Fruit fly (Drosophila melanogaster) whole organism, embryonic: Measurements from ENCODE around the gene fmt.

Experiments used
- ATbp ChIP-seq: fragments of 200-800 bp; sonication (Bioruptor generic); optimal IDR thresholded peaks from 2 replicates; lab custom pipeline; 2017; ENCODE audit warnings: missing biosample characterization, mild to moderate bottlenecking, missing genetic modification characterization, missing genetic modification reagents
- Adf1 ChIP-seq: fragments of 200-800 bp; sonication (Bioruptor generic); IDR thresholded peaks from 2 replicates; pipeline ENCODE4 v1.3.6; 2022; ENCODE audit warnings: missing biosample characterization, missing genetic modification characterization
- BtbVII ChIP-seq: fragments of 200-800 bp; sonication (Bioruptor generic); optimal IDR thresholded peaks from 3 replicates; lab custom pipeline; 2017; ENCODE audit warnings: missing biosample characterization, mild to moderate bottlenecking, missing genetic modification characterization
- CG10267 ChIP-seq: fragments of 200-800 bp; sonication (Bioruptor generic); optimal IDR thresholded peaks from 2 replicates; lab custom pipeline; 2018; ENCODE audit warnings: missing biosample characterization, mild to moderate bottlenecking, missing genetic modification characterization, moderate library complexity
- CG10654 ChIP-seq: fragments of 200-800 bp; sonication (Bioruptor generic); optimal IDR thresholded peaks from 2 replicates; lab custom pipeline; 2016; ENCODE audit warnings: missing biosample characterization, missing genetic modification characterization
- CG10959 ChIP-seq: fragments of 200-800 bp; sonication (Bioruptor generic); IDR thresholded peaks from 2 replicates; pipeline ENCODE4 v1.3.6; 2022; ENCODE audit warnings: missing biosample characterization, missing genetic modification characterization
- CG11398 ChIP-seq: fragments of 200-800 bp; sonication (Bioruptor generic); optimal IDR thresholded peaks from 2 replicates; lab custom pipeline; 2016; ENCODE audit warnings: missing biosample characterization, missing genetic modification characterization
- CG11560 ChIP-seq: fragments of 200-800 bp; sonication (Bioruptor generic); IDR thresholded peaks from 3 replicates; pipeline ENCODE4 v1.3.6; 2022; ENCODE audit warnings: missing biosample characterization, missing genetic modification characterization
- CG11695 ChIP-seq: fragments of 200-800 bp; sonication (Bioruptor generic); IDR thresholded peaks from 3 replicates; pipeline ENCODE4 v1.3.6; 2022; ENCODE audit warnings: missing biosample characterization, missing genetic modification characterization
- CG12391 ChIP-seq: fragments of 200-800 bp; sonication (Bioruptor generic); optimal IDR thresholded peaks from 3 replicates; lab custom pipeline; 2018; ENCODE audit warnings: missing biosample characterization, mild to moderate bottlenecking, missing genetic modification characterization, moderate library complexity
- CG12659 ChIP-seq: fragments of 200-800 bp; sonication (Bioruptor generic); optimal IDR thresholded peaks from 3 replicates; lab custom pipeline; 2017; ENCODE audit warnings: mild to moderate bottlenecking, missing biosample characterization, missing genetic modification reagents, missing genetic modification characterization
- CG12744 ChIP-seq: fragments of 200-800 bp; sonication (Bioruptor generic); optimal IDR thresholded peaks from 2 replicates; lab custom pipeline; 2016; ENCODE audit warnings: missing biosample characterization, missing genetic modification characterization
- CG13775 ChIP-seq: fragments of 200-800 bp; sonication (Bioruptor generic); optimal IDR thresholded peaks from 3 replicates; lab custom pipeline; 2017; ENCODE audit warnings: missing biosample characterization, mild to moderate bottlenecking, missing genetic modification characterization
- CG14667 ChIP-seq: fragments of 200-800 bp; sonication (Bioruptor generic); IDR thresholded peaks from 2 replicates; pipeline ENCODE4 v1.3.6; 2022; ENCODE audit warnings: missing biosample characterization, missing genetic modification characterization
- CG17802 ChIP-seq: fragments of 200-800 bp; sonication (Bioruptor generic); optimal IDR thresholded peaks from 2 replicates; lab custom pipeline; 2018; ENCODE audit warnings: missing biosample characterization, mild to moderate bottlenecking, missing genetic modification characterization, moderate library complexity
- CG33213 ChIP-seq: fragments of 200-800 bp; sonication (Bioruptor generic); optimal IDR thresholded peaks from 3 replicates; lab custom pipeline; 2016; ENCODE audit warnings: missing biosample characterization, missing genetic modification characterization
- CG4424 ChIP-seq: fragments of 200-800 bp; sonication (Bioruptor generic); optimal IDR thresholded peaks from 3 replicates; lab custom pipeline; 2016; ENCODE audit warnings: missing biosample characterization, missing genetic modification characterization
- CG7271 ChIP-seq: fragments of 200-800 bp; sonication (Bioruptor generic); optimal IDR thresholded peaks from 2 replicates; lab custom pipeline; 2018; ENCODE audit warnings: missing biosample characterization, mild to moderate bottlenecking, missing genetic modification characterization, moderate library complexity
- CG7357 ChIP-seq: fragments of 200-800 bp; sonication (Bioruptor generic); IDR thresholded peaks from 3 replicates; pipeline ENCODE4 v1.3.6; 2022; ENCODE audit warnings: missing biosample characterization, missing genetic modification characterization
- CG7963 ChIP-seq: fragments of 200-800 bp; sonication (Bioruptor generic); IDR thresholded peaks from 3 replicates; pipeline ENCODE4 v1.3.6; 2022; ENCODE audit warnings: missing biosample characterization, missing genetic modification characterization; ENCODE audit not compliant: partially characterized antibody
- CG9437 ChIP-seq: fragments of 200-800 bp; sonication (Bioruptor generic); optimal IDR thresholded peaks from 2 replicates; lab custom pipeline; 2018; ENCODE audit warnings: missing biosample characterization, mild to moderate bottlenecking, missing genetic modification characterization
- CG9817 ChIP-seq: fragments of 200-800 bp; sonication (Bioruptor generic); optimal IDR thresholded peaks from 2 replicates; lab custom pipeline; 2018; ENCODE audit warnings: missing biosample characterization, mild to moderate bottlenecking, missing genetic modification characterization, moderate library complexity
- CG9932 ChIP-seq: fragments of 200-800 bp; sonication (Bioruptor generic); IDR thresholded peaks from 2 replicates; pipeline ENCODE4 v1.3.6; 2022; ENCODE audit warnings: missing biosample characterization, missing genetic modification characterization
- Camta ChIP-seq: fragments of 200-800 bp; sonication (Bioruptor generic); optimal IDR thresholded peaks from 2 replicates; lab custom pipeline; 2016; ENCODE audit warnings: missing biosample characterization, missing genetic modification characterization
- Chrac-16 ChIP-seq: fragments of 200-800 bp; sonication (Bioruptor generic); optimal IDR thresholded peaks from 3 replicates; lab custom pipeline; 2016; ENCODE audit warnings: missing biosample characterization, missing genetic modification characterization
- Dll ChIP-seq: fragments of 200-800 bp; sonication (Bioruptor generic); IDR thresholded peaks from 4 replicates; pipeline ENCODE4 v1.3.6; 2022; ENCODE audit warnings: missing biosample characterization, missing genetic modification characterization; ENCODE audit not compliant: partially characterized antibody
- GATAe ChIP-seq: fragments of 200-800 bp; sonication (Bioruptor generic); conservative IDR thresholded peaks from 2 replicates; pipeline ENCODE4 v1.3.6; 2022; ENCODE audit warnings: missing biosample characterization, missing genetic modification characterization
- Hr78 ChIP-seq, 2 experiments: fragments of 200-800 bp in 1 of 2; fragments of >200 bp in 1 of 2; sonication (Bioruptor generic) in 1 of 2; optimal IDR thresholded peaks; 2 replicates each; lab custom pipeline; 2017 to 2019; ENCODE audit warnings: missing biosample characterization in 2 of 2, missing genetic modification characterization in 2 of 2, mild to moderate bottlenecking in 1 of 2, moderate library complexity in 1 of 2
- Poxn ChIP-seq: fragments of 200-800 bp; sonication (Bioruptor generic); IDR thresholded peaks from 2 replicates; pipeline ENCODE4 v1.3.6; 2022; ENCODE audit warnings: missing biosample characterization, missing genetic modification characterization
- ab ChIP-seq: fragments of 200-800 bp; sonication (Bioruptor generic); optimal IDR thresholded peaks from 2 replicates; lab custom pipeline; 2016; ENCODE audit warnings: missing biosample characterization, missing genetic modification characterization
- al ChIP-seq: fragments of 200-800 bp; sonication (Bioruptor generic); IDR thresholded peaks from 2 replicates; pipeline ENCODE4 v1.3.6; 2022; ENCODE audit warnings: missing biosample characterization, missing genetic modification characterization
- cg ChIP-seq: fragments of 200-800 bp; sonication (Bioruptor generic); optimal IDR thresholded peaks from 3 replicates; lab custom pipeline; 2019; ENCODE audit warnings: missing biosample characterization, mild to moderate bottlenecking, missing genetic modification characterization, moderate library complexity
- da ChIP-seq: fragments of 200-800 bp; sonication (Bioruptor generic); optimal IDR thresholded peaks from 2 replicates; lab custom pipeline; 2016; ENCODE audit warnings: missing biosample characterization, missing genetic modification characterization
- eve ChIP-seq, 2 experiments: fragments of >200 bp; optimal IDR thresholded peaks; 2 replicates each; lab custom pipeline; 2017; ENCODE audit warnings: missing biosample characterization in 2 of 2, missing genetic modification characterization in 2 of 2
- grn ChIP-seq: fragments of 200-800 bp; sonication (Bioruptor generic); optimal IDR thresholded peaks from 3 replicates; lab custom pipeline; 2017; ENCODE audit warnings: missing biosample characterization, missing genetic modification characterization
- hbn ChIP-seq: fragments of 200-800 bp; sonication (Bioruptor generic); IDR thresholded peaks from 2 replicates; pipeline ENCODE4 v1.3.6; 2022; ENCODE audit warnings: missing biosample characterization, missing genetic modification characterization; ENCODE audit not compliant: partially characterized antibody
- her ChIP-seq: fragments of 200-800 bp; sonication (Bioruptor generic); optimal IDR thresholded peaks from 2 replicates; lab custom pipeline; 2016; ENCODE audit warnings: missing biosample characterization, missing genetic modification characterization
- hth ChIP-seq: fragments of >200 bp; optimal IDR thresholded peaks from 2 replicates; lab custom pipeline; 2017; ENCODE audit warnings: inconsistent platforms
- insv ChIP-seq, 2 experiments: fragments of 200-800 bp; sonication (Bioruptor generic); optimal IDR thresholded peaks; 3 replicates each; lab custom pipeline; 2016 to 2018; ENCODE audit warnings: missing biosample characterization in 2 of 2, missing genetic modification characterization in 2 of 2
- kay ChIP-seq: fragments of 200-800 bp; sonication (Bioruptor generic); optimal IDR thresholded peaks from 2 replicates; lab custom pipeline; 2016; ENCODE audit warnings: missing biosample characterization, missing genetic modification characterization
- pho ChIP-seq: fragments of 200-800 bp; sonication (Bioruptor generic); optimal IDR thresholded peaks from 2 replicates; lab custom pipeline; 2016; ENCODE audit warnings: missing biosample characterization, missing genetic modification characterization
- ranshi ChIP-seq: fragments of 200-800 bp; sonication (Bioruptor generic); IDR thresholded peaks from 2 replicates; pipeline ENCODE4 v1.3.6; 2022; ENCODE audit warnings: missing biosample characterization, missing genetic modification characterization
- rib ChIP-seq: fragments of 200-800 bp; sonication (Bioruptor generic); IDR thresholded peaks from 2 replicates; pipeline ENCODE4 v1.3.6; 2022; ENCODE audit warnings: missing biosample characterization, missing genetic modification characterization
- ro ChIP-seq: fragments of 200-800 bp; sonication (Bioruptor generic); IDR thresholded peaks from 2 replicates; pipeline ENCODE4 v1.3.6; 2022; ENCODE audit warnings: missing biosample characterization, missing genetic modification characterization
- row ChIP-seq: fragments of 200-800 bp; sonication (Bioruptor generic); IDR thresholded peaks from 3 replicates; pipeline ENCODE4 v1.3.6; 2022; ENCODE audit warnings: missing biosample characterization, missing genetic modification characterization
- schlank ChIP-seq: fragments of 200-800 bp; sonication (Bioruptor generic); optimal IDR thresholded peaks from 2 replicates; lab custom pipeline; 2018; ENCODE audit warnings: missing biosample characterization, mild to moderate bottlenecking, missing genetic modification characterization
- sens ChIP-seq: fragments of 200-800 bp; sonication (Bioruptor generic); peaks from one replicate; lab custom pipeline; 2016; ENCODE audit warnings: missing biosample characterization, missing genetic modification characterization
- sima ChIP-seq: fragments of 200-800 bp; sonication (Bioruptor generic); optimal IDR thresholded peaks from 2 replicates; lab custom pipeline; 2016; ENCODE audit warnings: missing biosample characterization, missing genetic modification characterization
- slbo ChIP-seq: fragments of 200-800 bp; sonication (Bioruptor generic); IDR thresholded peaks from 2 replicates; pipeline ENCODE4 v1.3.6; 2022; ENCODE audit warnings: missing biosample characterization, missing genetic modification characterization
- so ChIP-seq: fragments of 200-800 bp; sonication (Bioruptor generic); IDR thresholded peaks from 3 replicates; pipeline ENCODE4 v1.3.6; 2022; ENCODE audit warnings: missing biosample characterization, missing genetic modification characterization
- vnd ChIP-seq: fragments of 200-800 bp; sonication (Bioruptor generic); IDR thresholded peaks from 3 replicates; pipeline ENCODE4 v1.3.6; 2022; ENCODE audit warnings: missing biosample characterization, missing genetic modification characterization; ENCODE audit not compliant: partially characterized antibody

The fmt gene

dm6 chr3L:6181776-6182175, 8.1 kb upstream of the fmt start, which contains the start of gene CG10274 (continued):
- TF ChIP-seq CG9437 (GFP tag; lab: Kevin White, UChicago), result peak; percentile 67
- peak; percentile 89 for TF ChIP-seq pho (GFP tag; lab: Kevin White, UChicago)
- TF ChIP-seq CG33213 (GFP tag; lab: Kevin White, UChicago), result peak; percentile 62
- TF ChIP-seq Poxn (GFP tag; lab: Robert Waterston, UW), result no peak
- peak; percentile 88 for TF ChIP-seq CG9932 (GFP tag; lab: Robert Waterston, UW)
- TF ChIP-seq CG14667, result peak; percentile 39
- TF ChIP-seq ro (GFP tag; lab: Robert Waterston, UW), result peak; percentile 48; the same call in 1 of the 2 replicates
- 0 out of 2 replicates have a peak, but pooled peaks have one; percentile 24 for TF ChIP-seq CG10959 (GFP tag; lab: Robert Waterston, UW)
- TF ChIP-seq eve (GFP tag; optimal IDR thresholded peaks at IDR 0.05; lab: Kevin White, UChicago), result no peak
- peak; percentile 68 for TF ChIP-seq CG10654 (GFP tag; lab: Kevin White, UChicago)
- peak; percentile 61; the same call in 1 of the 2 replicates for TF ChIP-seq ranshi (GFP tag; lab: Robert Waterston, UW)
- TF ChIP-seq Hr78 (GFP tag; optimal IDR thresholded peaks at IDR 0.05; lab: Kevin White, UChicago), result no peak
- TF ChIP-seq CG12744, result peak; percentile 48
- TF ChIP-seq CG10267 (tag; lab: Kevin White, UChicago), result peak; percentile 98
- TF ChIP-seq sens (GFP tag; lab: Kevin White, UChicago), result peak; percentile 96
- TF ChIP-seq kay (GFP tag; lab: Kevin White, UChicago), result peak; percentile 67
- peak; percentile 85 for TF ChIP-seq CG4424 (GFP tag; lab: Kevin White, UChicago)
- no peak for TF ChIP-seq CG11695 (GFP tag; lab: Robert Waterston, UW)
- no peak for TF ChIP-seq CG11398 (GFP tag; lab: Kevin White, UChicago)
- TF ChIP-seq ATbp (GFP tag; lab: Kevin White, UChicago), result no peak
- no peak for TF ChIP-seq BtbVII
- TF ChIP-seq rib (GFP tag; lab: Robert Waterston, UW), result 0 out of 2 replicates have a peak, but pooled peaks have one; percentile 31
- no peak for TF ChIP-seq CG7963
- peak; percentile 33; the same call in 1 of the 3 replicates for TF ChIP-seq CG7357 (GFP tag; lab: Robert Waterston, UW)
- no peak for TF ChIP-seq grn
- TF ChIP-seq schlank (tag; lab: Kevin White, UChicago), result no peak
- TF ChIP-seq CG12659, result peak; percentile 84
- TF ChIP-seq CG17802 (tag; lab: Kevin White, UChicago), result peak; percentile 38
- TF ChIP-seq Dll (GFP tag; lab: Robert Waterston, UW), result no peak
- no peak for TF ChIP-seq cg (GFP tag; lab: Kevin White, UChicago)
- TF ChIP-seq Adf1 (GFP tag; lab: Robert Waterston, UW), result no peak; the same call in 1 of the 2 replicates
- peak; percentile 13 for TF ChIP-seq her (GFP tag; lab: Kevin White, UChicago)
- peak; percentile 48 for TF ChIP-seq ab (GFP tag; lab: Kevin White, UChicago)
- TF ChIP-seq hth (lab: Kevin White, UChicago), result no peak
- TF ChIP-seq CG12391 (tag; lab: Kevin White, UChicago), result peak; percentile 89
- no peak; the same call in 1 of the 2 replicates for TF ChIP-seq GATAe (GFP tag; lab: Robert Waterston, UW)
- peak; percentile 97 for TF ChIP-seq row (GFP tag; lab: Robert Waterston, UW)
- 0 out of 3 replicates have a peak, but pooled peaks have one; percentile 23 for TF ChIP-seq CG11560 (tag; lab: Robert Waterston, UW)
- TF ChIP-seq Chrac-16, result peak; percentile 85
- no peak for TF ChIP-seq sima
- peak; percentile 30 for TF ChIP-seq da (GFP tag; lab: Kevin White, UChicago)
- TF ChIP-seq CG13775 (GFP tag; lab: Kevin White, UChicago), result peak; percentile 83
- TF ChIP-seq hbn, result no peak
- TF ChIP-seq insv (GFP tag; optimal IDR thresholded peaks at IDR 0.05; lab: Kevin White, UChicago), result peak in 1 of 2 experiments; percentile 31
- TF ChIP-seq vnd (GFP tag; lab: Robert Waterston, UW), result no peak
- TF ChIP-seq CG9817, result peak; percentile 81
- TF ChIP-seq Camta (GFP tag; lab: Kevin White, UChicago), result peak; percentile 70
- TF ChIP-seq so (GFP tag; lab: Robert Waterston, UW), result 0 out of 3 replicates have a peak, but pooled peaks have one; percentile 13
- peak; percentile 84 for TF ChIP-seq slbo (GFP tag; lab: Robert Waterston, UW)
- TF ChIP-seq CG7271, result peak; percentile 33
- peak; percentile 76 for TF ChIP-seq al
